Fruit fly (Drosophila melanogaster): ENCODE measurements around the gene Nost.

- TF ChIP-seq Hr4 (GFP tag; optimal IDR thresholded peaks at IDR 0.05) (no peak), CG8632 (GFP tag; optimal IDR thresholded peaks at IDR 0.05) (no peak), Blimp-1 (GFP tag; optimal IDR thresholded peaks at IDR 0.05) (no peak), Hr39 (GFP tag; optimal IDR thresholded peaks at IDR 0.05) (no peak), Hr38 (GFP tag; optimal IDR thresholded peaks at IDR 0.05) (no peak), CG31627 (GFP tag; optimal IDR thresholded peaks at IDR 0.05) (no peak), esn (GFP tag; optimal IDR thresholded peaks at IDR 0.05) (no peak), CG7368 (GFP tag; optimal IDR thresholded peaks at IDR 0.05) (no peak), CG6808 (GFP tag; optimal IDR thresholded peaks at IDR 0.05) (no peak), vri (GFP tag; optimal IDR thresholded peaks at IDR 0.05) (no peak), Ets96B (tag; optimal IDR thresholded peaks at IDR 0.05) (no peak), dac (GFP tag; optimal IDR thresholded peaks at IDR 0.05) (no peak)
Measured at dm6 chrX:9012722-9013121, 17.3 kb upstream of the Nost start.

All from whole organism, prepupa.